Worm (Caenorhabditis elegans): ENCODE results near the gene C30B5.6.

Gene C30B5.6

DNA sequence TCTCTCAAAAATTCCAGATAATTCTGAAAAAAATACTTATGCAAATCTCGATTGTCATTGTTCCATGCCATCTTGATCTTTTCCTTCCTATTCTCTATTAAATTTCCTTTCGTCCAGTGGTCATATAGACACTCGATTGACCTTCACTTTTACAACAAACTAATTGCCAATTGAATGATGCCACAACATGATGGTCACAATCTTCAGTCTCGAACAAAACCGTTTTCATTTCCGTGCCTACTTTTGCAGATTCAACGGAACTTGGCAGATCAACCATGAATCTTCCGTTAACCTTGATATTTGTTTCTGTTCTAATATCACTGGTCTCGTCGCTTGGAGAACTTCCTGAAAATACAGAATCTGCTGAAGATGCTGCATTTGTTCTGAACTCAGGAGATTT, 49.1 kb downstream of the C30B5.6 start, which contains the start of gene F40H3.2:
TSS of gene F40H3.2 (plus strand) at position 250 of the 400 bp plus-strand sequence.
- TF ChIP-seq him-1 (tag; optimal IDR thresholded peaks at IDR 0.05) (no peak), dao-5 (tag; optimal IDR thresholded peaks at IDR 0.05) (no peak), W03F9.2 (tag; optimal IDR thresholded peaks at IDR 0.05) (no peak)

DNA sequence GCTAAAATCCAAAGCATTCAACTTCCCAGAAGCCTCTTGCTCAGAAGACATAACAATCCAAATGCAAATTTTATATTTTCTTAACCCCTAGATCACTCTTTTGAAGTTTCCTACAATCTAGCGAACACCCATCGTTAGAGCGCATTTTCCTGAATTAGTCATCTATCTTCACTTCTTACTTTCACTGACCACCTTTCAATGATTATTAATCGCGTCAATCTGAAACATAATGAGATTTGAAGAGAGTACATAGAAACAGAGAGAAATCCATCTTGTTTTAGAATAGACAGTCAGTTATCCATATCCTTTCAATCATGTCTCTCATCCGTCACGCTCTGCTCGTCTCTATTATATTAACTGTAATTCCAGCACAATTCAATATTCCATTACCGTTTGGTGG, 51.2 kb downstream of the C30B5.6 start, which contains the start of gene F40H3.3:
TSS of gene F40H3.3 (plus strand) at position 280 of the 400 bp plus-strand sequence.
- TF ChIP-seq dao-5 (tag; optimal IDR thresholded peaks at IDR 0.05) = no peak
- TF ChIP-seq W03F9.2 (tag; optimal IDR thresholded peaks at IDR 0.05) = no peak
- no peak for TF ChIP-seq him-1 (tag; optimal IDR thresholded peaks at IDR 0.05)

DNA sequence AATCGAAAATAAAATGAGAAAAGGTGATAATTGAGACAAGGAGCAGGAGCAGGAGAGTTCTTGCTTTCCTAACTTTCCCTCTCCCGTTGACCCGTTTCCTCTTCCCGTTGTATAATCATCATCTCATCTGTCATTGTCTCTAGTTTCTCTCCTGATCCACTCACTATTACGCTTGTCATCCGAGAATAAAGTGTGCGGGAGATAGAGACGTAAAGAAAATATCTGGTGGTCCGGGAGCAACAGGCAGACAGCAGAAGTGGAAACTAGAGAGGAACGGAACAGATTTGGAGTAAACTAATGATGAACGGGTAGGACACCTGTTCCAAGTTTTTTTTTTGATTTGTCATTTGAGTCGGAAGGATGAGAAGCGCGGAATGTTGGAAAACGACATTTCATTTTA, 52.2 kb downstream of the C30B5.6 start:
- TF ChIP-seq him-1 (tag; optimal IDR thresholded peaks at IDR 0.05) = no peak
- TF ChIP-seq W03F9.2 (tag; optimal IDR thresholded peaks at IDR 0.05) = no peak
- TF ChIP-seq dao-5 (tag; optimal IDR thresholded peaks at IDR 0.05) = no peak

All from whole organism, L4/young adult.